Worm (Caenorhabditis elegans) whole organism, young adult: ENCODE measurements around the gene fah-1.

Experiments
- D2030.7 ChIP-seq: fragments of 200-800 bp; sonication (Bioruptor generic); IDR thresholded peaks from 2 replicates; pipeline ENCODE4 v1.3.6; 2022; ENCODE audit warnings: missing genetic modification reagents, missing genetic modification characterization, missing compliant biosample characterization
- F23B12.7 ChIP-seq: sonication (generic microtip); optimal IDR thresholded peaks from 2 replicates; lab custom pipeline; 2017; ENCODE audit warnings: missing genetic modification characterization, mild to moderate bottlenecking, missing compliant biosample characterization, antibody characterized with exemption, moderate library complexity; ENCODE audit not compliant: insufficient read depth
- F57A8.1 ChIP-seq: fragments of 200-800 bp; sonication (Bioruptor generic); optimal IDR thresholded peaks from 2 replicates; lab custom pipeline; 2018; ENCODE audit warnings: mild to moderate bottlenecking, missing genetic modification characterization, moderate library complexity, missing compliant biosample characterization
- dpl-1 ChIP-seq: fragments of 150-350 bp; optimal IDR thresholded peaks from 2 replicates; lab custom pipeline; 2014; ENCODE audit warnings: missing biosample characterization, missing genetic modification reagents, missing genetic modification characterization
- lin-54 ChIP-seq: fragments of 200-800 bp; sonication (Bioruptor generic); optimal IDR thresholded peaks from 2 replicates; lab custom pipeline; 2018; ENCODE audit warnings: mild to moderate bottlenecking, missing genetic modification characterization, missing compliant biosample characterization
- mxl-1 ChIP-seq: sonication (generic microtip); optimal IDR thresholded peaks from 2 replicates; lab custom pipeline; 2016; ENCODE audit warnings: missing genetic modification characterization, missing compliant biosample characterization
- nhr-120 ChIP-seq: fragments of 200-800 bp; sonication (Bioruptor generic); IDR thresholded peaks from 2 replicates; pipeline ENCODE4 v1.3.6; 2022; ENCODE audit warnings: missing genetic modification characterization, missing compliant biosample characterization
- nhr-27 ChIP-seq: fragments of 200-800 bp; sonication (Bioruptor generic); optimal IDR thresholded peaks from 2 replicates; lab custom pipeline; 2018; ENCODE audit warnings: mild to moderate bottlenecking, missing genetic modification characterization, moderate library complexity, missing compliant biosample characterization
- snpc-1.1 ChIP-seq: sonication (generic microtip); optimal IDR thresholded peaks from 2 replicates; lab custom pipeline; 2017; ENCODE audit warnings: missing genetic modification characterization, mild to moderate bottlenecking, missing compliant biosample characterization, antibody characterized with exemption, moderate library complexity, missing genotype, missing genetic modification reagents; ENCODE audit not compliant: insufficient read depth
- snpc-4 ChIP-seq, 5 experiments: fragments of 150-350 bp in 1 of 5; sonication (generic microtip) in 4 of 5; optimal IDR thresholded peaks; 2 replicates each; lab custom pipeline; 2014 to 2018; ENCODE audit warnings: missing genetic modification characterization in 5 of 5, missing biosample characterization in 3 of 5, antibody characterized with exemption in 2 of 5, mild to moderate bottlenecking in 2 of 5, missing compliant biosample characterization in 2 of 5, missing genotype in 2 of 5, moderate library complexity in 2 of 5, missing genetic modification reagents in 1 of 5
- zim-3 ChIP-seq: sonication (generic microtip); optimal IDR thresholded peaks from 2 replicates; lab custom pipeline; 2017; ENCODE audit warnings: mild to moderate bottlenecking, missing genetic modification characterization, moderate library complexity, missing compliant biosample characterization

DNA sequence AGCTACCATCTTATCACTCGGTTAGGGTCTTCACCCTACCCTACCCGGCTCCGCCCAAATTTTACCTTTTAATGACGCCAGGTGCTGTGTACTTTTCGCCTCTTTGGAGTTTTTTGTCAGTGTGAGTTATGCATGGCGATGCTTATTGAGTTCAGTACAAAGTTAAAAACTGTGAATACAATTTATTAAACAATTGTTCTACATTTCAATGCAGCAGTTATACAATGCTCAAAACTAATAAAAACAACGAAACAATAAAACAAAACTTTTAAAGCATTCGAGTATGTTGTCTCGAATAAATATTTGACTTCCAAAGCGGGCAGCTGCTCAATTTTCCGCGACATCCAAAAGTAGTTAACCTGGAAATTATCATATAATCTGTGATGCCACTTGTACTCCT lies 18.2 kb downstream of the fah-1 start, which contains the start of gene ctsa-2:
- TF ChIP-seq nhr-27 (tag; lab: Kevin White, UChicago) (no peak), dpl-1 (no peak), mxl-1 (tag; lab: Kevin White, UChicago) (no peak), F23B12.7 (tag; lab: Kevin White, UChicago) (no peak), lin-54 (GFP tag; lab: Kevin White, UChicago) (no peak), snpc-4 (GFP tag; optimal IDR thresholded peaks at IDR 0.05; lab: Kevin White, UChicago) (no peak), snpc-4 (tag; optimal IDR thresholded peaks at IDR 0.05; lab: Kevin White, UChicago) (no peak), snpc-1.1 (no peak), F57A8.1 (GFP tag; lab: Kevin White, UChicago) (no peak), zim-3 (tag; lab: Kevin White, UChicago) (no peak), nhr-120 (no peak), D2030.7 (GFP tag; lab: Robert Waterston, UW) (no peak)
